Worm (Caenorhabditis elegans) whole organism, mixed stage, embryonic: ENCODE results near the gene T05H4.11.

ENCODE experiments used
- nhr-237 ChIP-seq: fragments of 150-350 bp; optimal IDR thresholded peaks from 2 replicates; lab custom pipeline; 2014; ENCODE audit warnings: missing biosample characterization, missing genetic modification characterization
- nhr-76 ChIP-seq: sonication (generic microtip); optimal IDR thresholded peaks from 2 replicates; lab custom pipeline; 2017; ENCODE audit warnings: missing biosample characterization, missing genetic modification characterization

- TF ChIP-seq nhr-76 (tag; lab: Kevin White, UChicago) (no peak), nhr-237 (tag; lab: Kevin White, UChicago) (no peak)
Measured at ce11 chrV:6424055-6424454, 2.0 kb downstream of the T05H4.11 start, which contains the start of gene urb-1.
